Fruit fly (Drosophila melanogaster) whole organism: ENCODE measurements around the gene CG14506.

Source experiments
- CG8478 ChIP-seq: fragments of >200 bp; optimal IDR thresholded peaks from 2 replicates; lab custom pipeline; 2018; ENCODE audit warnings: inconsistent platforms
- EcR ChIP-seq, 2 experiments: fragments of >200 bp; optimal IDR thresholded peaks; 2 replicates each; lab custom pipeline; 2017; ENCODE audit warnings: missing biosample characterization in 2 of 2, missing genetic modification characterization in 2 of 2, missing genetic modification reagents in 2 of 2
- usp ChIP-seq: fragments of >200 bp; optimal IDR thresholded peaks from 2 replicates; lab custom pipeline; 2017; ENCODE audit warnings: missing biosample characterization, missing genetic modification characterization, mixed read lengths

dm6 chr3R:29266607-29267006 is 30.4 kb downstream of the CG14506 start:
- TF ChIP-seq CG8478 (lab: Kevin White, UChicago) (no peak), EcR (GFP tag; optimal IDR thresholded peaks at IDR 0.05; lab: Kevin White, UChicago) (no peak), usp (GFP tag; lab: Kevin White, UChicago) (no peak)
